Worm (Caenorhabditis elegans) whole organism, early embryonic: ENCODE data around the gene C05G5.2.

Experiments used
- F13C5.2 ChIP-seq: sonication (generic microtip); optimal IDR thresholded peaks from 2 replicates; lab custom pipeline; 2017; ENCODE audit warnings: mild to moderate bottlenecking, missing genetic modification characterization, inconsistent platforms, missing compliant biosample characterization
- ama-1 ChIP-seq: fragments of 150-350 bp; optimal IDR thresholded peaks from 2 replicates; lab custom pipeline; 2014
- hmbx-1 ChIP-seq: sonication (generic microtip); optimal IDR thresholded peaks from 2 replicates; lab custom pipeline; 2016; ENCODE audit warnings: mild to moderate bottlenecking, missing genetic modification characterization, missing compliant biosample characterization
- sea-1 ChIP-seq: fragments of 200-800 bp; sonication (Bioruptor generic); conservative IDR thresholded peaks from 2 replicates; pipeline ENCODE4 v1.3.6; 2022; ENCODE audit warnings: missing genetic modification characterization, missing compliant biosample characterization
- tbx-11 ChIP-seq: fragments of 200-800 bp; sonication (Bioruptor generic); IDR thresholded peaks from 2 replicates; pipeline ENCODE4 v1.3.6; 2022; ENCODE audit warnings: missing genetic modification characterization, missing compliant biosample characterization
- tbx-37 ChIP-seq: fragments of 200-800 bp; sonication (Bioruptor generic); conservative IDR thresholded peaks from 2 replicates; pipeline ENCODE4 v1.3.6; 2022; ENCODE audit warnings: missing genetic modification reagents, missing genetic modification characterization, missing compliant biosample characterization

DNA sequence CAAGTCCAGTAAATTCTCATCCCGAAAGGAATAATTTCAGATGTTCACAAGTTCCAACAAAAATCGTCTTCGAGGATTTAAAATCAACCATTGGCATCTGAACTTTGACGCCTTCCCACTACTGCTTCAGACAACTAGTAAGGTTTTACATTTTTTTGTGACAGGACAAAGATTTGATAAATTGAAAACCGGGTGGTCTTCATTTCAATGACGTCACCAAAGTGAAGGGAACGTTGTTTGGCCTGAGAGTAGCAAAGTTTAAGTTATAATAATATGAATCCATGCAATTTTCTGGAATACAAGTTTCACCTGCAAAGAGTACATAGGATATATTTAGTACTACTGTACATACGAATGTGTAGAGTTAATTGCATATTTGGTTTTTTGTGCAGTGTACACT, 47.1 kb downstream of the C05G5.2 start:
- TF ChIP-seq sea-1 = no peak
- no peak for TF ChIP-seq ama-1 (lab: Kevin White, UChicago)
- no peak for TF ChIP-seq hmbx-1 (tag; lab: Kevin White, UChicago)
- no peak for TF ChIP-seq tbx-11
- TF ChIP-seq tbx-37 = no peak
- TF ChIP-seq F13C5.2 (tag; lab: Kevin White, UChicago) = no peak
